Fruit fly (Drosophila melanogaster): ENCODE measurements around the gene CG10195.

DNA sequence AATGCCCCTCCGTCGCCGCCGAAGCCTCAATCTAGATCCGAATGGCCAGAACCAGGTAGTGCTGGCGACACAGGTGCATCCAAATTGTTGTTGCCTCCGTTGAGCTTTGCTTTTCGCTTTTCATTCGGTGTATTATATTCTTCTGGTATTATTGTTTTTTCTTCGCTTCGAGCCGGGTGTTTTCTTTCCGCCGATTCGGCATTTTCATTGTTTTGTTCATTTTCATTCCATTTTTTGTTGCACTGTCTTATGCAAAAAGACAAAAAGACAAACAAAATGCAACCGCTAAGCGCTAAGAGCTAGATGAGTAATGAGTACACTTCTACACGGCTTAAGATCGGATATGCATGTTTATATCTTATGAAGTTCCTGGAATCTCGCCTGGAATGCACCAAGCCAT is 12.2 kb downstream of the CG10195 start:
- no peak for TF ChIP-seq rgr (GFP tag; optimal IDR thresholded peaks at IDR 0.05)
- no peak for TF ChIP-seq ey (GFP tag; optimal IDR thresholded peaks at IDR 0.05)

Measured in whole organism, wandering third instar larva.